Fruit fly (Drosophila melanogaster): ENCODE results near the gene CG33783.

The CG33783 gene

dm6 chr3R:10042024-10042663, 24.4 kb upstream of the CG33783 start:
- TF ChIP-seq onecut (GFP tag; IDR thresholded peaks at IDR 0.05) (peak; percentile 66), Dek (tag; optimal IDR thresholded peaks at IDR 0.05) (no peak), vnd (GFP tag; IDR thresholded peaks at IDR 0.05; ENCODE audit: partially characterized antibody) (no peak), CkIIα-i1 (GFP tag; IDR thresholded peaks at IDR 0.05) (no peak), ems (GFP tag; optimal IDR thresholded peaks at IDR 0.05) (no peak), CG9932 (GFP tag; IDR thresholded peaks at IDR 0.05) (no peak), CG17568 (GFP tag; optimal IDR thresholded peaks at IDR 0.05) (no peak), Bgb (GFP tag; IDR thresholded peaks at IDR 0.05; ENCODE audit: partially characterized antibody) (no peak), nerfin-2 (GFP tag; IDR thresholded peaks at IDR 0.05; ENCODE audit: partially characterized antibody) (peak; percentile 10; the same call in 1 of the 2 replicates), cwo (GFP tag; optimal IDR thresholded peaks at IDR 0.05) (no peak), Blimp-1 (GFP tag; optimal IDR thresholded peaks at IDR 0.05) (no peak), dpn (GFP tag; optimal IDR thresholded peaks at IDR 0.05) (no peak), cg (GFP tag; optimal IDR thresholded peaks at IDR 0.05) (peak; percentile 70), sr (GFP tag; IDR thresholded peaks at IDR 0.05) (peak; percentile 89), h (optimal IDR thresholded peaks at IDR 0.05) (no peak), Ravus (GFP tag; IDR thresholded peaks at IDR 0.05) (no peak), disco-r (GFP tag; optimal IDR thresholded peaks at IDR 0.05) (no peak), tap (tag; optimal IDR thresholded peaks at IDR 0.05) (no peak), br (optimal IDR thresholded peaks at IDR 0.05) (no peak), tna (GFP tag; IDR thresholded peaks at IDR 0.05; ENCODE audit: partially characterized antibody) (0 out of 2 replicates have a peak, but pooled peaks have one; percentile 10), Abd-B (GFP tag; optimal IDR thresholded peaks at IDR 0.05) (no peak), CG14441 (GFP tag; IDR thresholded peaks at IDR 0.05) (no peak), Ssrp (tag; optimal IDR thresholded peaks at IDR 0.05) (no peak), CG30431 (GFP tag; optimal IDR thresholded peaks at IDR 0.05) (no peak), nmo (GFP tag; optimal IDR thresholded peaks at IDR 0.05) (no peak), Rx (GFP tag; IDR thresholded peaks at IDR 0.05) (no peak), Pdp1 (GFP tag; optimal IDR thresholded peaks at IDR 0.05) (no peak), CG7987 (GFP tag; optimal IDR thresholded peaks at IDR 0.05) (no peak), CG1233 (GFP tag; optimal IDR thresholded peaks at IDR 0.05) (no peak), Antp (GFP tag; optimal IDR thresholded peaks at IDR 0.05) (no peak), ewg (GFP tag; optimal IDR thresholded peaks at IDR 0.05) (no peak), ase (GFP tag; IDR thresholded peaks at IDR 0.05) (no peak), CG13894 (tag; optimal IDR thresholded peaks at IDR 0.05) (no peak), CG2129 (GFP tag; IDR thresholded peaks at IDR 0.05; ENCODE audit: partially characterized antibody) (no peak), CG6654 (GFP tag; optimal IDR thresholded peaks at IDR 0.05) (no peak), grn (GFP tag; optimal IDR thresholded peaks at IDR 0.05) (peak; percentile 3), Sox100B (GFP tag; optimal IDR thresholded peaks at IDR 0.05) (no peak), crol (GFP tag; IDR thresholded peaks at IDR 0.05) (peak; percentile 80), crp (GFP tag; optimal IDR thresholded peaks at IDR 0.05) (no peak), Chrac-16 (GFP tag; optimal IDR thresholded peaks at IDR 0.05) (no peak), abd-A (tag; optimal IDR thresholded peaks at IDR 0.05) (no peak), hkb (optimal IDR thresholded peaks at IDR 0.05) (no peak), hkb (GFP tag; IDR thresholded peaks at IDR 0.05) (no peak), twi (tag; optimal IDR thresholded peaks at IDR 0.05) (no peak)
